Worm (Caenorhabditis elegans) whole organism, L1 larva: ENCODE measurements around the gene pmp-3.
A peak's percentile ranks its signal among the peaks of the same experiment; 100 is the strongest.

Experiments
- C04F5.9 ChIP-seq: sonication (generic microtip); optimal IDR thresholded peaks from 2 replicates; lab custom pipeline; 2016; ENCODE audit warnings: missing genetic modification characterization, missing compliant biosample characterization
- C16A3.4 ChIP-seq: fragments of 150-350 bp; optimal IDR thresholded peaks from 2 replicates; lab custom pipeline; 2014; ENCODE audit warnings: missing biosample characterization, missing genetic modification characterization
- C34B4.2 ChIP-seq: sonication (generic microtip); optimal IDR thresholded peaks from 2 replicates; lab custom pipeline; 2017; ENCODE audit warnings: mild to moderate bottlenecking, missing genetic modification characterization, missing compliant biosample characterization
- aha-1 ChIP-seq: fragments of 150-350 bp; optimal IDR thresholded peaks from 2 replicates; lab custom pipeline; 2014; ENCODE audit warnings: missing biosample characterization, missing genetic modification characterization
- alr-1 ChIP-seq: fragments of 200-800 bp; sonication (Bioruptor generic); optimal IDR thresholded peaks from 2 replicates; lab custom pipeline; 2018; ENCODE audit warnings: borderline replicate concordance, mild to moderate bottlenecking, missing genetic modification characterization, missing compliant biosample characterization
- ceh-63 ChIP-seq: fragments of 200-800 bp; sonication (Bioruptor generic); optimal IDR thresholded peaks from 2 replicates; lab custom pipeline; 2018; ENCODE audit warnings: mild to moderate bottlenecking, missing genetic modification characterization, missing compliant biosample characterization
- ceh-8 ChIP-seq: fragments of 200-800 bp; sonication (Bioruptor generic); optimal IDR thresholded peaks from 2 replicates; lab custom pipeline; 2018; ENCODE audit warnings: mild to moderate bottlenecking, missing genetic modification characterization, moderate library complexity, missing compliant biosample characterization
- ceh-88 ChIP-seq: fragments of 200-800 bp; sonication (Bioruptor generic); IDR thresholded peaks from 2 replicates; pipeline ENCODE4 v1.3.6; 2022; ENCODE audit warnings: missing genetic modification characterization, missing compliant biosample characterization
- ceh-90 ChIP-seq: sonication (generic microtip); optimal IDR thresholded peaks from 2 replicates; lab custom pipeline; 2016; ENCODE audit warnings: missing genetic modification characterization, missing compliant biosample characterization
- dpl-1 ChIP-seq, 3 experiments: fragments of 150-350 bp in 2 of 3; sonication (generic microtip) in 1 of 3; optimal IDR thresholded peaks; 2 replicates each; lab custom pipeline; 2014 to 2017; ENCODE audit warnings: missing biosample characterization in 3 of 3, missing genetic modification characterization in 3 of 3, missing genetic modification reagents in 3 of 3
- efl-1 ChIP-seq, 4 experiments: fragments of 150-350 bp; optimal IDR thresholded peaks in 3 of 4; peaks in 1 of 4; 1 replicate in 1 of 4; 2 replicates in 3 of 4; lab custom pipeline; 2014; ENCODE audit warnings: missing biosample characterization in 2 of 4, missing genetic modification characterization in 2 of 4, missing genetic modification reagents in 2 of 4
- egl-27 ChIP-seq, 2 experiments: fragments of 150-350 bp in 1 of 2; sonication (generic microtip); optimal IDR thresholded peaks; 3 replicates each; lab custom pipeline; 2017 to 2018; ENCODE audit warnings: missing biosample characterization in 2 of 2, missing genetic modification characterization in 2 of 2, missing genetic modification reagents in 2 of 2
- ets-5 ChIP-seq: fragments of 200-800 bp; sonication (Bioruptor generic); IDR thresholded peaks from 2 replicates; pipeline ENCODE4 v1.3.6; 2022; ENCODE audit warnings: missing genetic modification characterization, missing compliant biosample characterization
- fkh-10 ChIP-seq: sonication (generic microtip); optimal IDR thresholded peaks from 2 replicates; lab custom pipeline; 2017; ENCODE audit warnings: missing biosample characterization, missing genetic modification reagents, missing genetic modification characterization
- fkh-4 ChIP-seq: sonication (generic microtip); optimal IDR thresholded peaks from 2 replicates; lab custom pipeline; 2016; ENCODE audit warnings: missing compliant biosample characterization, missing genetic modification characterization, borderline replicate concordance
- fkh-8 ChIP-seq: sonication (generic microtip); optimal IDR thresholded peaks from 2 replicates; lab custom pipeline; 2016; ENCODE audit warnings: mild to moderate bottlenecking, missing genetic modification characterization, missing compliant biosample characterization
- hlh-4 ChIP-seq: sonication (generic microtip); optimal IDR thresholded peaks from 2 replicates; lab custom pipeline; 2016; ENCODE audit warnings: mild to moderate bottlenecking, missing genetic modification characterization, missing compliant biosample characterization
- hpl-2 ChIP-seq: fragments of 150-350 bp; optimal IDR thresholded peaks from 2 replicates; lab custom pipeline; 2014; ENCODE audit warnings: missing biosample characterization, missing genetic modification reagents, missing genetic modification characterization
- irx-1 ChIP-seq: sonication (generic microtip); optimal IDR thresholded peaks from 2 replicates; lab custom pipeline; 2016; ENCODE audit warnings: missing genetic modification characterization, missing compliant biosample characterization
- lin-14 ChIP-seq: fragments of 200-800 bp; sonication (Bioruptor generic); optimal IDR thresholded peaks from 2 replicates; lab custom pipeline; 2018; ENCODE audit warnings: mild to moderate bottlenecking, missing genetic modification characterization, moderate library complexity, missing compliant biosample characterization
- lin-15B ChIP-seq: fragments of 150-350 bp; sonication (generic microtip); optimal IDR thresholded peaks from 3 replicates; lab custom pipeline; 2014; ENCODE audit warnings: missing biosample characterization, missing genetic modification characterization
- lin-35 ChIP-seq, 2 experiments: fragments of 150-350 bp; optimal IDR thresholded peaks; 2 replicates each; lab custom pipeline; 2014; ENCODE audit warnings: missing biosample characterization in 2 of 2, missing genetic modification characterization in 2 of 2, missing genetic modification reagents in 2 of 2
- lin-39 ChIP-seq: fragments of 150-350 bp; optimal IDR thresholded peaks from 2 replicates; lab custom pipeline; 2014; ENCODE audit warnings: missing biosample characterization, missing genetic modification reagents, missing genetic modification characterization
- lir-3 ChIP-seq: sonication (generic microtip); optimal IDR thresholded peaks from 2 replicates; lab custom pipeline; 2016; ENCODE audit warnings: mild to moderate bottlenecking, missing genetic modification characterization, moderate library complexity, missing compliant biosample characterization; ENCODE audit not compliant: poor library complexity
- lsy-2 ChIP-seq, 2 experiments: fragments of 150-350 bp; optimal IDR thresholded peaks; 2 replicates each; lab custom pipeline; 2014; ENCODE audit warnings: missing biosample characterization in 2 of 2, missing genetic modification characterization in 2 of 2
- mab-9 ChIP-seq: fragments of 200-800 bp; sonication (Bioruptor generic); IDR thresholded peaks from 2 replicates; pipeline ENCODE4 v1.3.6; 2022; ENCODE audit warnings: missing genetic modification reagents, missing genetic modification characterization, missing compliant biosample characterization
- nhr-11 ChIP-seq: fragments of 150-350 bp; optimal IDR thresholded peaks from 2 replicates; lab custom pipeline; 2014; ENCODE audit warnings: missing biosample characterization, missing genetic modification characterization
- nhr-12 ChIP-seq: sonication (generic microtip); optimal IDR thresholded peaks from 2 replicates; lab custom pipeline; 2017; ENCODE audit warnings: missing biosample characterization, missing genetic modification characterization
- nhr-47 ChIP-seq: sonication (generic microtip); optimal IDR thresholded peaks from 2 replicates; lab custom pipeline; 2016; ENCODE audit warnings: mild to moderate bottlenecking, missing genetic modification characterization, moderate library complexity, missing compliant biosample characterization
- nhr-71 ChIP-seq: sonication (generic microtip); optimal IDR thresholded peaks from 2 replicates; lab custom pipeline; 2016; ENCODE audit warnings: mild to moderate bottlenecking, missing genetic modification characterization, moderate library complexity, missing compliant biosample characterization
- nhr-76 ChIP-seq: sonication (generic microtip); optimal IDR thresholded peaks from 2 replicates; lab custom pipeline; 2017; ENCODE audit warnings: missing biosample characterization, missing genetic modification characterization
- nhr-77 ChIP-seq: fragments of 150-350 bp; optimal IDR thresholded peaks from 2 replicates; lab custom pipeline; 2014; ENCODE audit warnings: missing biosample characterization, missing genetic modification characterization
- nhr-84 ChIP-seq: sonication (generic microtip); optimal IDR thresholded peaks from 2 replicates; lab custom pipeline; 2017; ENCODE audit warnings: missing biosample characterization, missing genetic modification characterization
- nhr-90 ChIP-seq: sonication (generic microtip); optimal IDR thresholded peaks from 2 replicates; lab custom pipeline; 2016; ENCODE audit warnings: mild to moderate bottlenecking, missing genetic modification characterization, missing compliant biosample characterization; ENCODE audit not compliant: poor library complexity
- rnt-1 ChIP-seq: sonication (generic microtip); optimal IDR thresholded peaks from 2 replicates; lab custom pipeline; 2016; ENCODE audit warnings: mild to moderate bottlenecking, missing genetic modification characterization, moderate library complexity, missing compliant biosample characterization
- skn-1 ChIP-seq: fragments of 150-350 bp; optimal IDR thresholded peaks from 2 replicates; lab custom pipeline; 2014; ENCODE audit warnings: missing biosample characterization, missing genetic modification characterization
- snpc-4 ChIP-seq: fragments of 150-350 bp; optimal IDR thresholded peaks from 2 replicates; lab custom pipeline; 2014; ENCODE audit warnings: missing biosample characterization, missing genetic modification characterization
- snu-23 ChIP-seq: sonication (generic microtip); optimal IDR thresholded peaks from 2 replicates; lab custom pipeline; 2016; ENCODE audit warnings: missing genetic modification characterization, missing compliant biosample characterization
- swsn-7 ChIP-seq: sonication (generic microtip); optimal IDR thresholded peaks from 2 replicates; lab custom pipeline; 2016; ENCODE audit warnings: missing genetic modification characterization, missing compliant biosample characterization
- tbx-2 ChIP-seq: sonication (generic microtip); optimal IDR thresholded peaks from 2 replicates; lab custom pipeline; 2016; ENCODE audit warnings: missing genetic modification characterization, missing compliant biosample characterization
- unc-62 ChIP-seq: fragments of 150-350 bp; optimal IDR thresholded peaks from 2 replicates; lab custom pipeline; 2014; ENCODE audit warnings: missing biosample characterization, missing genetic modification reagents, missing genetic modification characterization
- unc-86 ChIP-seq: sonication (generic microtip); optimal IDR thresholded peaks from 2 replicates; lab custom pipeline; 2016; ENCODE audit warnings: missing genetic modification characterization, missing compliant biosample characterization
- xbp-1 ChIP-seq: sonication (generic microtip); optimal IDR thresholded peaks from 2 replicates; lab custom pipeline; 2016; ENCODE audit warnings: missing genetic modification characterization, missing compliant biosample characterization
- zag-1 ChIP-seq: fragments of 150-350 bp; optimal IDR thresholded peaks from 2 replicates; lab custom pipeline; 2014; ENCODE audit warnings: missing biosample characterization, missing genetic modification characterization
- ztf-11 ChIP-seq, 2 experiments: sonication (generic microtip); optimal IDR thresholded peaks; 2 replicates each; lab custom pipeline; 2016 to 2017; ENCODE audit warnings: missing genetic modification characterization in 2 of 2, missing biosample characterization in 1 of 2, missing compliant biosample characterization in 1 of 2

Gene pmp-3

ce11 chrV:14648825-14649224, 2.3 kb downstream of the pmp-3 start:
- TF ChIP-seq efl-1 (optimal IDR thresholded peaks at IDR 0.05; lab: Kevin White, UChicago) (no peak), efl-1 (GFP tag; optimal IDR thresholded peaks at IDR 0.05 in 1 of 2; lab: Kevin White, UChicago) (peak in 1 of 2 experiments; percentile 66), ztf-11 (tag; optimal IDR thresholded peaks at IDR 0.05; lab: Kevin White, UChicago) (no peak), unc-86 (no peak), alr-1 (tag; lab: Kevin White, UChicago) (no peak), C16A3.4 (tag; lab: Kevin White, UChicago) (no peak), lin-14 (GFP tag; lab: Kevin White, UChicago) (peak; percentile 45), fkh-10 (GFP tag; lab: Kevin White, UChicago) (peak; percentile 86)

- TF ChIP-seq zag-1 (tag; lab: Kevin White, UChicago): no peak
- no peak for TF ChIP-seq nhr-84
- no peak for TF ChIP-seq swsn-7 (tag; lab: Kevin White, UChicago)
- TF ChIP-seq unc-62 (GFP tag; lab: Kevin White, UChicago): no peak
- TF ChIP-seq skn-1: peak; percentile 18
- TF ChIP-seq snpc-4 (tag; lab: Kevin White, UChicago): no peak
- no peak for TF ChIP-seq irx-1 (tag; lab: Kevin White, UChicago)
- TF ChIP-seq C04F5.9 (tag; lab: Kevin White, UChicago): no peak
- no peak for TF ChIP-seq aha-1 (tag; lab: Kevin White, UChicago)
- peak in 1 of 3 experiments; percentile 8 for TF ChIP-seq dpl-1 (GFP tag; optimal IDR thresholded peaks at IDR 0.05; lab: Kevin White, UChicago)
- no peak for TF ChIP-seq nhr-12 (tag; lab: Kevin White, UChicago)
- no peak for TF ChIP-seq nhr-90 (tag; lab: Kevin White, UChicago)
- peak; percentile 36 for TF ChIP-seq fkh-10 (GFP tag; lab: Kevin White, UChicago)
- no peak for TF ChIP-seq C34B4.2 (tag; lab: Kevin White, UChicago)
- TF ChIP-seq nhr-76 (tag; lab: Kevin White, UChicago): no peak
- TF ChIP-seq egl-27 (tag; optimal IDR thresholded peaks at IDR 0.05; lab: Kevin White, UChicago): no peak
- TF ChIP-seq ceh-90 (tag; lab: Kevin White, UChicago): no peak
- TF ChIP-seq ets-5 (GFP tag; lab: Robert Waterston, UW): no peak
- no peak for TF ChIP-seq hpl-2 (GFP tag; lab: Kevin White, UChicago)
- TF ChIP-seq tbx-2 (tag; lab: Kevin White, UChicago): peak; percentile 26
- TF ChIP-seq lin-39 (tag; lab: Kevin White, UChicago): no peak
- TF ChIP-seq ceh-8 (GFP tag; lab: Kevin White, UChicago): no peak
- no peak for TF ChIP-seq nhr-77 (tag; lab: Kevin White, UChicago)
- TF ChIP-seq ceh-63 (GFP tag; lab: Kevin White, UChicago): no peak
- TF ChIP-seq lin-35 (GFP tag; optimal IDR thresholded peaks at IDR 0.05; lab: Kevin White, UChicago): peak in 1 of 2 experiments; percentile 4
- TF ChIP-seq lin-14 (GFP tag; lab: Kevin White, UChicago): peak; percentile 81
- TF ChIP-seq snu-23 (GFP tag; lab: Kevin White, UChicago): peak; percentile 4
- TF ChIP-seq nhr-71: peak; percentile 59
- no peak for TF ChIP-seq nhr-11 (tag; lab: Kevin White, UChicago)
- TF ChIP-seq fkh-4: no peak
- no peak for TF ChIP-seq fkh-8 (tag; lab: Kevin White, UChicago)
- TF ChIP-seq lsy-2 (tag; optimal IDR thresholded peaks at IDR 0.05; lab: Kevin White, UChicago): peak in 1 of 2 experiments; percentile 58
- TF ChIP-seq efl-1 (optimal IDR thresholded peaks at IDR 0.05; lab: Kevin White, UChicago): peak in 1 of 2 experiments; percentile 22
- TF ChIP-seq efl-1 (GFP tag; optimal IDR thresholded peaks at IDR 0.05 in 1 of 2; lab: Kevin White, UChicago): peak; percentile 12 to 56
- no peak for TF ChIP-seq C16A3.4 (tag; lab: Kevin White, UChicago)
- TF ChIP-seq lin-15B (tag; lab: Kevin White, UChicago): no peak
- TF ChIP-seq nhr-47: peak; percentile 14
- TF ChIP-seq ceh-88 (GFP tag; lab: Robert Waterston, UW): no peak
- no peak for TF ChIP-seq xbp-1 (tag; lab: Kevin White, UChicago)
- peak; percentile 32 for TF ChIP-seq rnt-1 (tag; lab: Kevin White, UChicago)
- TF ChIP-seq hlh-4 (tag; lab: Kevin White, UChicago): no peak
- no peak for TF ChIP-seq lir-3 (tag; lab: Kevin White, UChicago)
- TF ChIP-seq mab-9 (GFP tag; lab: Robert Waterston, UW): no peak
- TF ChIP-seq unc-86: peak; percentile 24
Measured at ce11 chrV:14649929-14650328, 3.4 kb downstream of the pmp-3 start.
